Fruit fly (Drosophila melanogaster): Measurements from ENCODE around the gene Tmtc1.

dm6 chr2L:2696337-2696736, 18.8 kb downstream of the Tmtc1 start, which contains the start of gene Trf5:
- no peak for TF ChIP-seq CG31627 (GFP tag; optimal IDR thresholded peaks at IDR 0.05)
- no peak for TF ChIP-seq Blimp-1 (GFP tag; optimal IDR thresholded peaks at IDR 0.05)
- TF ChIP-seq topi (GFP tag; optimal IDR thresholded peaks at IDR 0.05) = no peak
- TF ChIP-seq achi (GFP tag; optimal IDR thresholded peaks at IDR 0.05) = no peak
- no peak for TF ChIP-seq Smox (GFP tag; optimal IDR thresholded peaks at IDR 0.05)
- no peak for TF ChIP-seq net (GFP tag; optimal IDR thresholded peaks at IDR 0.05)
- TF ChIP-seq CG32006 (GFP tag; optimal IDR thresholded peaks at IDR 0.05) = no peak
